Worm (Caenorhabditis elegans): Measurements from ENCODE around the gene fbxb-85.

ce11 chrIII:10809568-10809967 lies 39.2 kb downstream of the fbxb-85 start:
- TF ChIP-seq sem-4 (tag; optimal IDR thresholded peaks at IDR 0.05) (no peak), lsy-2 (tag; optimal IDR thresholded peaks at IDR 0.05) (no peak), aly-2 (tag; optimal IDR thresholded peaks at IDR 0.05) (no peak), nhr-77 (tag; optimal IDR thresholded peaks at IDR 0.05) (no peak), unc-62 (GFP tag; optimal IDR thresholded peaks at IDR 0.05) (no peak), unc-39 (tag; optimal IDR thresholded peaks at IDR 0.05) (no peak), snpc-4 (tag; optimal IDR thresholded peaks at IDR 0.05) (no peak), nhr-12 (tag; optimal IDR thresholded peaks at IDR 0.05) (no peak), sma-9 (GFP tag; optimal IDR thresholded peaks at IDR 0.05) (no peak), sma-9 (tag; optimal IDR thresholded peaks at IDR 0.05) (no peak), ztf-11 (tag; optimal IDR thresholded peaks at IDR 0.05) (no peak), blmp-1 (tag; optimal IDR thresholded peaks at IDR 0.05; ENCODE audit: insufficient read depth) (no peak)
